Worm (Caenorhabditis elegans) whole organism, L4 larva: ENCODE results near the gene nspg-6.

Source experiments
- F49E8.2 ChIP-seq: sonication (generic microtip); optimal IDR thresholded peaks from 2 replicates; lab custom pipeline; 2016; ENCODE audit warnings: missing compliant biosample characterization, mild to moderate bottlenecking, missing genetic modification characterization, borderline replicate concordance
- R02D3.7 ChIP-seq: fragments of 150-350 bp; sonication (generic microtip); optimal IDR thresholded peaks from 3 replicates; lab custom pipeline; 2014; ENCODE audit warnings: missing biosample characterization, missing genetic modification characterization
- T20F7.1 ChIP-seq: fragments of 200-800 bp; sonication (Bioruptor generic); optimal IDR thresholded peaks from 2 replicates; lab custom pipeline; 2018; ENCODE audit warnings: mild to moderate bottlenecking, missing genetic modification characterization, missing compliant biosample characterization
- Y48G9A.11 ChIP-seq: fragments of 200-800 bp; sonication (Bioruptor generic); IDR thresholded peaks from 2 replicates; pipeline ENCODE4 v1.3.6; 2022; ENCODE audit warnings: missing genetic modification reagents, missing genetic modification characterization, missing compliant biosample characterization
- ZK546.5 ChIP-seq, 2 experiments: sonication (generic microtip); optimal IDR thresholded peaks; 2 replicates each; lab custom pipeline; 2017; ENCODE audit warnings: missing biosample characterization in 2 of 2, missing genetic modification characterization in 2 of 2
- aha-1 ChIP-seq: fragments of 150-350 bp; peaks from one replicate; lab custom pipeline; 2014; ENCODE audit warnings: missing biosample characterization, missing genetic modification characterization
- ama-1 ChIP-seq: fragments of 150-350 bp; optimal IDR thresholded peaks from 2 replicates; lab custom pipeline; 2014; ENCODE audit warnings: inconsistent platforms, mixed read lengths
- arid-1 ChIP-seq: fragments of 200-800 bp; sonication (Bioruptor generic); conservative IDR thresholded peaks from 2 replicates; pipeline ENCODE4 v1.3.6; 2022; ENCODE audit warnings: missing genetic modification reagents, missing genetic modification characterization, missing compliant biosample characterization
- ceh-20 ChIP-seq: fragments of 200-800 bp; sonication (Bioruptor generic); IDR thresholded peaks from 2 replicates; pipeline ENCODE4 v1.3.6; 2022; ENCODE audit warnings: missing genetic modification reagents, missing genetic modification characterization, missing compliant biosample characterization
- ceh-82 ChIP-seq: sonication (generic microtip); optimal IDR thresholded peaks from 2 replicates; lab custom pipeline; 2017; ENCODE audit warnings: missing biosample characterization, missing genetic modification characterization
- daf-19 ChIP-seq: fragments of 200-800 bp; sonication (Bioruptor generic); conservative IDR thresholded peaks from 2 replicates; pipeline ENCODE4 v1.3.6; 2022; ENCODE audit warnings: missing genetic modification characterization, missing compliant biosample characterization
- dmd-6 ChIP-seq: fragments of 200-800 bp; sonication (Bioruptor generic); IDR thresholded peaks from 2 replicates; pipeline ENCODE4 v1.3.6; 2022; ENCODE audit warnings: missing genetic modification reagents, missing genetic modification characterization, missing compliant biosample characterization
- dpl-1 ChIP-seq: fragments of 150-350 bp; optimal IDR thresholded peaks from 2 replicates; lab custom pipeline; 2014; ENCODE audit warnings: missing biosample characterization, missing genetic modification reagents, missing genetic modification characterization
- dve-1 ChIP-seq: sonication (generic microtip); optimal IDR thresholded peaks from 2 replicates; lab custom pipeline; 2017; ENCODE audit warnings: antibody characterized with exemption, mild to moderate bottlenecking, missing genetic modification characterization, missing compliant biosample characterization; ENCODE audit not compliant: insufficient read depth
- hlh-11 ChIP-seq: fragments of 200-800 bp; sonication (Bioruptor generic); optimal IDR thresholded peaks from 2 replicates; lab custom pipeline; 2018; ENCODE audit warnings: mild to moderate bottlenecking, missing genetic modification characterization, missing compliant biosample characterization
- hlh-30 ChIP-seq: sonication (generic microtip); optimal IDR thresholded peaks from 2 replicates; lab custom pipeline; 2017; ENCODE audit warnings: antibody characterized with exemption, mild to moderate bottlenecking, missing genetic modification characterization, missing compliant biosample characterization; ENCODE audit not compliant: insufficient read depth
- lim-7 ChIP-seq: fragments of 200-800 bp; sonication (Bioruptor generic); IDR thresholded peaks from 2 replicates; pipeline ENCODE4 v1.3.6; 2022; ENCODE audit warnings: missing genetic modification characterization, missing compliant biosample characterization
- lin-13 ChIP-seq: fragments of 150-350 bp; optimal IDR thresholded peaks from 2 replicates; lab custom pipeline; 2014; ENCODE audit warnings: missing biosample characterization, missing genetic modification reagents, missing genetic modification characterization
- lir-3 ChIP-seq: sonication (generic microtip); optimal IDR thresholded peaks from 2 replicates; lab custom pipeline; 2016; ENCODE audit warnings: mild to moderate bottlenecking, missing genetic modification characterization, missing compliant biosample characterization
- lsy-2 ChIP-seq, 2 experiments: fragments of 150-350 bp in 1 of 2; sonication (generic microtip) in 1 of 2; optimal IDR thresholded peaks; 2 replicates each; lab custom pipeline; 2014 to 2017; ENCODE audit warnings: missing biosample characterization in 2 of 2, missing genetic modification characterization in 2 of 2
- madf-5 ChIP-seq, 2 experiments: fragments of 200-800 bp; sonication (Bioruptor generic); IDR thresholded peaks; 2 replicates each; pipeline ENCODE4 v1.3.6; 2022; ENCODE audit warnings: missing compliant biosample characterization in 2 of 2, missing genetic modification characterization in 2 of 2
- mdl-1 ChIP-seq, 2 experiments: fragments of 150-350 bp in 1 of 2; sonication (generic microtip) in 1 of 2; optimal IDR thresholded peaks; 2 replicates each; lab custom pipeline; 2014 to 2017; ENCODE audit warnings: missing biosample characterization in 2 of 2, missing genetic modification characterization in 2 of 2
- mep-1 ChIP-seq: fragments of 150-350 bp; sonication (generic microtip); optimal IDR thresholded peaks from 3 replicates; lab custom pipeline; 2014; ENCODE audit warnings: missing biosample characterization, missing genetic modification characterization
- mes-2 ChIP-seq: sonication (generic microtip); optimal IDR thresholded peaks from 2 replicates; lab custom pipeline; 2016; ENCODE audit warnings: missing genotype, mild to moderate bottlenecking, missing genetic modification characterization, missing compliant biosample characterization; ENCODE audit not compliant: poor library complexity, severe bottlenecking
- mxl-3 ChIP-seq: fragments of 200-800 bp; sonication (Bioruptor generic); optimal IDR thresholded peaks from 2 replicates; lab custom pipeline; 2018; ENCODE audit warnings: mild to moderate bottlenecking, missing genetic modification characterization, missing compliant biosample characterization
- nhr-25 ChIP-seq: sonication (generic microtip); optimal IDR thresholded peaks from 2 replicates; lab custom pipeline; 2017; ENCODE audit warnings: missing genetic modification characterization, mild to moderate bottlenecking, missing compliant biosample characterization, antibody characterized with exemption, moderate library complexity, borderline replicate concordance; ENCODE audit not compliant: insufficient read depth
- nhr-28 ChIP-seq: fragments of 150-350 bp; optimal IDR thresholded peaks from 2 replicates; lab custom pipeline; 2014; ENCODE audit warnings: missing biosample characterization, missing genetic modification characterization
- nhr-42 ChIP-seq: fragments of 200-800 bp; sonication (Bioruptor generic); IDR thresholded peaks from 2 replicates; pipeline ENCODE4 v1.3.6; 2022; ENCODE audit warnings: missing genetic modification characterization, missing compliant biosample characterization
- nhr-48 ChIP-seq: sonication (generic microtip); optimal IDR thresholded peaks from 2 replicates; lab custom pipeline; 2016; ENCODE audit warnings: mild to moderate bottlenecking, missing genetic modification characterization, missing compliant biosample characterization
- pha-4 ChIP-seq, 2 experiments: fragments of 150-350 bp in 1 of 2; fragments of 200-800 bp in 1 of 2; sonication (Bioruptor generic) in 1 of 2; IDR thresholded peaks in 1 of 2; optimal IDR thresholded peaks in 1 of 2; 2 replicates each; pipeline versions ENCODE4 v1.3.6 to Lab custom; 2014 to 2022; ENCODE audit warnings: missing genetic modification characterization in 2 of 2, missing genetic modification reagents in 2 of 2, missing biosample characterization in 1 of 2, missing compliant biosample characterization in 1 of 2
- php-3 ChIP-seq: fragments of 200-800 bp; sonication (Bioruptor generic); IDR thresholded peaks from 2 replicates; pipeline ENCODE4 v1.3.6; 2022; ENCODE audit warnings: missing genetic modification reagents, missing genetic modification characterization, missing compliant biosample characterization
- sdz-12 ChIP-seq: fragments of 200-800 bp; sonication (Bioruptor generic); optimal IDR thresholded peaks from 2 replicates; lab custom pipeline; 2018; ENCODE audit warnings: mild to moderate bottlenecking, missing genetic modification characterization, missing compliant biosample characterization
- tag-97 ChIP-seq: fragments of 200-800 bp; sonication (Bioruptor generic); IDR thresholded peaks from 2 replicates; pipeline ENCODE4 v1.3.6; 2022; ENCODE audit warnings: missing genetic modification characterization, missing compliant biosample characterization
- unc-39 ChIP-seq: sonication (generic microtip); optimal IDR thresholded peaks from 2 replicates; lab custom pipeline; 2017; ENCODE audit warnings: missing biosample characterization, missing genetic modification characterization
- unc-62 ChIP-seq, 3 experiments: fragments of 150-350 bp in 1 of 3; sonication (generic microtip); optimal IDR thresholded peaks in 2 of 3; peaks in 1 of 3; 1 replicate in 1 of 3; 2 replicates in 2 of 3; lab custom pipeline; 2014 to 2017; ENCODE audit warnings: missing biosample characterization in 3 of 3, missing genetic modification characterization in 3 of 3, missing genetic modification reagents in 3 of 3, missing genotype in 1 of 3
- zip-11 ChIP-seq: fragments of 200-800 bp; sonication (Bioruptor generic); IDR thresholded peaks from 2 replicates; pipeline ENCODE4 v1.3.6; 2022; ENCODE audit warnings: missing genetic modification characterization, missing compliant biosample characterization
- zip-2 ChIP-seq: fragments of 150-350 bp; optimal IDR thresholded peaks from 2 replicates; lab custom pipeline; 2014; ENCODE audit warnings: missing biosample characterization, missing genetic modification characterization

Gene nspg-6

DNA sequence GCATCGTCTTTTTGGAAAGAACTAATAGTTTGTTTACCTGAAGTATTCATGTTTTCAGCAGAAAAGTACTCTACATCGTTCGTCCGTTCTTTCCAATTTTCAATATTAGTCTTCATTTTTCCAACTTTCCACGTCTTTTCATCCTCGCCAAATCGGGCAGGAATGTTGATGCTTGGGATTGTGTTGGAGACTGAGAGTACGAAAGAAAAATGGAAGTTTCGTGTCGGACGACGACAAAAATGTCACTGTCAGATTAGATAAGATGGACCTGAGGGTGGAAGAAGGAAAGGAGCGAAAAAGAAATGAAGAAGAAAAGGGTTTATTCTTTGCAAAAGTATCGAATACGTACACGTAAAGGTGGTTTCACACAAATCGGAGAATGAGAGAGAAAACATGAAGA is 16.7 kb downstream of the nspg-6 start:
- TF ChIP-seq ama-1 (lab: Kevin White, UChicago) (peak; percentile 78), Y48G9A.11 (GFP tag; lab: Robert Waterston, UW) (no peak), lin-13 (GFP tag; lab: Kevin White, UChicago) (no peak), R02D3.7 (tag; lab: Kevin White, UChicago) (no peak), zip-2 (tag; lab: Kevin White, UChicago) (no peak), dpl-1 (GFP tag; lab: Kevin White, UChicago) (no peak)

DNA sequence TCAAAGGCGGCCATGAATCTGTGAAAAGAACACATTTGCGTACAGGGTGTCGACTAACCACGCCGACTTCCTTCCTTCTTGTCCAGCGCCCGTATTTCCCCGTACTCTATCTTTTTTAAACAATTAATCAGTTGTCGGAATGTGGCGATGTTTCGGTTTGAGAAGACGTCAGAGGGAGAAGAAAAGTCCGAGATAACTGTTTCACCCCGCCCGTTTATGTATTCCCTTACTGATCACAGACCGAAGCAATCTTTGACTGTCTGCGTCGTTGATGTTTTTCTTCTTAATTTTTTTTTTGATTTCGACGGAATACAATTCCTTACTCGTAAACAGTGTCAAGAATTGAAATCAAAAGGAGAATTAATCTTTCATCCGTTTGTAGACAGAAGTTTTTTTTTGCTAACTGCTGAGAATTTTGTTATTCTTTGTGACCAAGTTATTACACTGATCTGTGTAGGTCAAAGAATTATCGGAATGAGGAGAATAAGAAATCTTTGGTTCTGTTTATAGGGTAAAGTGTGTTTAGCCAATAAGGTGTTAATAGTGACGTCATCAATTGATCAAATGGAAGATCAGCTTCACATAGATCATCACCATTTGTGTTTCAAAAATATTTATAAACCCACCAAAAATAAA is 17.6 kb downstream of the nspg-6 start:
- TF ChIP-seq madf-5 (GFP tag; IDR thresholded peaks at IDR 0.05; lab: Robert Waterston, UW) (no peak), lsy-2 (tag; optimal IDR thresholded peaks at IDR 0.05; lab: Kevin White, UChicago) (peak in 1 of 2 experiments; percentile 4), dmd-6 (GFP tag; lab: Robert Waterston, UW) (peak; percentile 33; the same call in 1 of the 2 replicates), ceh-20 (GFP tag; lab: Robert Waterston, UW) (no peak), mdl-1 (tag; optimal IDR thresholded peaks at IDR 0.05; lab: Kevin White, UChicago) (peak in 1 of 2 experiments; percentile 27), arid-1 (GFP tag; lab: Robert Waterston, UW) (no peak), tag-97 (no peak), mep-1 (tag; lab: Kevin White, UChicago) (peak; percentile 22), lim-7 (GFP tag; lab: Robert Waterston, UW) (no peak), ceh-82 (no peak), nhr-42 (GFP tag; lab: Robert Waterston, UW) (no peak), unc-39 (no peak), T20F7.1 (GFP tag; lab: Kevin White, UChicago) (peak; percentile 19), nhr-28 (tag; lab: Kevin White, UChicago) (peak; percentile 14), dve-1 (peak; percentile 1), mxl-3 (GFP tag; lab: Kevin White, UChicago) (peak; percentile 24), unc-62 (GFP tag; optimal IDR thresholded peaks at IDR 0.05 in 1 of 2; lab: Kevin White, UChicago) (peak in 1 of 2 experiments; percentile 93), unc-62 (tag; optimal IDR thresholded peaks at IDR 0.05; lab: Kevin White, UChicago) (no peak), ZK546.5 (tag; optimal IDR thresholded peaks at IDR 0.05; lab: Kevin White, UChicago) (no peak), lir-3 (tag; lab: Kevin White, UChicago) (no peak), hlh-11 (tag; lab: Kevin White, UChicago) (peak; percentile 10), mes-2 (tag; lab: Kevin White, UChicago) (peak; percentile 18), sdz-12 (no peak)

DNA sequence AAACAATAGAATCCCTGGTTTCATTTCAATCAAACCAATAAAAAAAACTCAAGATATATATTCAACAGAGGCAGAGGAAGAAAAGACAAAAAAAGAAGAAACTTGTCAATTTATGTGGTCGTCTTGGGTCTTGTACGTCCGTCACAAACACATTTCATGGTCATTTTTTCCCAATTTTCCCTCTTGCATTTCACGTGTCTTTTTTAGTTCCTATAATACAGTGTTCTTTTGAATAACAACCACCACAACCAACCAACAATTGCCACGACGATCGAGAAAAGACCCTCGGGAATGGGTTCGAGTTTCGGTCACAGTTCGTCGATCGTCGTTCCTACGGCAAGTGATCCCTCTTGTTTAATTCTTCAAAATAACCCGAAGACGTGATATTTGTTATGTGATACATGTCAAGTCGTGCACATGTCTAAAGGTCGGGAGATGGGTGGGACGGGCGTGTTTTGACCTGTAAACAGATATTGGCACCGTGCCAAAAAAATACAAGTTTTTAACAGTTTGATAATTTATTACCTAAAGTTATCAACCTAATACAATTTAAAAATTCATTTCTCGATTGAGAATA is 18.6 kb downstream of the nspg-6 start:
- TF ChIP-seq hlh-30 (tag; lab: Kevin White, UChicago) (peak; percentile 25), unc-62 (GFP tag; optimal IDR thresholded peaks at IDR 0.05 in 1 of 2; lab: Kevin White, UChicago) (peak in 1 of 2 experiments; percentile 99), unc-62 (tag; optimal IDR thresholded peaks at IDR 0.05; lab: Kevin White, UChicago) (no peak), aha-1 (tag; lab: Kevin White, UChicago) (peak; percentile 13), hlh-11 (tag; lab: Kevin White, UChicago) (peak; percentile 21), lsy-2 (tag; optimal IDR thresholded peaks at IDR 0.05; lab: Kevin White, UChicago) (peak in 1 of 2 experiments; percentile 35), php-3 (GFP tag; lab: Robert Waterston, UW) (no peak), nhr-28 (tag; lab: Kevin White, UChicago) (peak; percentile 61), F49E8.2 (tag; lab: Kevin White, UChicago) (no peak), mep-1 (tag; lab: Kevin White, UChicago) (peak; percentile 29), nhr-48 (tag; lab: Kevin White, UChicago) (no peak), zip-11 (no peak), daf-19 (GFP tag; lab: Robert Waterston, UW) (no peak), nhr-25 (tag; lab: Kevin White, UChicago) (peak; percentile 37), dmd-6 (GFP tag; lab: Robert Waterston, UW) (0 out of 2 replicates have a peak, but pooled peaks have one; percentile 10), pha-4 (GFP tag; IDR thresholded peaks at IDR 0.05; lab: Robert Waterston, UW) (no peak), pha-4 (tag; optimal IDR thresholded peaks at IDR 0.05; lab: Kevin White, UChicago) (no peak)
